Fruit fly (Drosophila melanogaster): Measurements from ENCODE around the gene alphaTub85E.

alphaTub85E gene

DNA sequence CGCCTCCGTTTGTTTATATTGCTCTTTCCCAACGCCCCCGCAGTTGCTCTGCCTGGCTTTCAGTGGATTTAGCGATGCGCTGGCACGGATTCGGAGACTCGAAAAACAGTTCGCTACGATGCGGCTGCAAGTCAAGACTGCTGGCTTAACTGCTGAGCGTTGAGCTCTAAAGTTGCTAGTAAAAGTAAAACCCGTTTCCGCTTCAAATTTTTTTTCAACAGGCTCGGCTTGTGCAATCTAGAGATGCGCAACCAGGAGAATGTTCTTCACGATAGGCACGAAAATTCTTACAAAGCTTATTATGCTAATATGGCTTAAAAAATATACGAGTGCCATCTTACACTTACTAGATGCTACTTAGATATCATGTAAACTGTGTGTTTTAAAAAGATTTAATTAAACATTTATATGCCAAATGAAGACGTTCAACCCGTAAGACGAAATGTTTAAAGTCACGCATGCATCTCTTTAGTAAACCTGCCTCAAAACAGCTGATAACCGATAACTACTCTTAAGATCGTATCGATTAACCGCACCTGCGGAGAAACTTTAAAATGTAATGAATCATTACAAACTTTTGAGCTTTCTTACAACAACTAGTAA, 14.3 kb upstream of the alphaTub85E start, which contains the start of gene CG12948 (continued):
- TF ChIP-seq CG12769 (tag; optimal IDR thresholded peaks at IDR 0.05) (peak; percentile 56), unc-4 (GFP tag; IDR thresholded peaks at IDR 0.05; ENCODE audit: partially characterized antibody) (peak; percentile 94), CG15073 (GFP tag; optimal IDR thresholded peaks at IDR 0.05) (no peak), bcd (GFP tag; optimal IDR thresholded peaks at IDR 0.05) (no peak), pan (optimal IDR thresholded peaks at IDR 0.05) (no peak), pan (GFP tag; optimal IDR thresholded peaks at IDR 0.05 in 1 of 2, IDR thresholded peaks at IDR 0.05 in 1 of 2) (no peak), psq (GFP tag; optimal IDR thresholded peaks at IDR 0.05) (no peak), CG6683 (GFP tag; optimal IDR thresholded peaks at IDR 0.05) (no peak), CG3726 (GFP tag; IDR thresholded peaks at IDR 0.05) (no peak), NfI (GFP tag; optimal IDR thresholded peaks at IDR 0.05) (no peak), HHEX (GFP tag; optimal IDR thresholded peaks at IDR 0.05) (no peak), NK7.1 (GFP tag; optimal IDR thresholded peaks at IDR 0.05) (no peak), CG8089 (GFP tag; optimal IDR thresholded peaks at IDR 0.05) (no peak), CG12104 (GFP tag; optimal IDR thresholded peaks at IDR 0.05) (peak; percentile 4), Myb (GFP tag; optimal IDR thresholded peaks at IDR 0.05) (peak; percentile 7), Opbp (GFP tag; IDR thresholded peaks at IDR 0.05; ENCODE audit: partially characterized antibody) (peak; percentile 76; the same call in 2 of the 3 replicates), odd (GFP tag; optimal IDR thresholded peaks at IDR 0.05) (no peak), CG30431 (GFP tag; optimal IDR thresholded peaks at IDR 0.05) (no peak), CG18619 (GFP tag; optimal IDR thresholded peaks at IDR 0.05) (no peak), CG30020 (tag; optimal IDR thresholded peaks at IDR 0.05) (peak; percentile 40), Bdp1 (GFP tag; optimal IDR thresholded peaks at IDR 0.05) (peak; percentile 23), bsh (GFP tag; optimal IDR thresholded peaks at IDR 0.05) (peak in 1 of 2 experiments; percentile 45), CG13894 (tag; optimal IDR thresholded peaks at IDR 0.05) (no peak), Lpt (GFP tag; optimal IDR thresholded peaks at IDR 0.05) (no peak), CG18599 (GFP tag; optimal IDR thresholded peaks at IDR 0.05) (no peak), hkb (optimal IDR thresholded peaks at IDR 0.05) (no peak), hkb (GFP tag; IDR thresholded peaks at IDR 0.05) (no peak), GATAe (GFP tag; conservative IDR thresholded peaks at IDR 0.05) (no peak), CG9876 (GFP tag; optimal IDR thresholded peaks at IDR 0.05) (no peak), sqz (GFP tag; optimal IDR thresholded peaks at IDR 0.05) (peak; percentile 97), CG2678 (tag; optimal IDR thresholded peaks at IDR 0.05) (no peak), gro (GFP tag; optimal IDR thresholded peaks at IDR 0.05) (peak; percentile 55), HLH3B (GFP tag; IDR thresholded peaks at IDR 0.05) (0 out of 2 replicates have a peak, but pooled peaks have one; percentile 16), CG11456 (GFP tag; IDR thresholded peaks at IDR 0.05) (0 out of 3 replicates have a peak, but pooled peaks have one; percentile 12), chn (GFP tag; optimal IDR thresholded peaks at IDR 0.05) (peak; percentile 21), CG10267 (tag; optimal IDR thresholded peaks at IDR 0.05) (peak; percentile 40), ap (GFP tag; IDR thresholded peaks at IDR 0.05) (no peak), CG18262 (tag; optimal IDR thresholded peaks at IDR 0.05) (peak; percentile 52), CG10209 (GFP tag; optimal IDR thresholded peaks at IDR 0.05) (no peak), CG7963 (GFP tag; IDR thresholded peaks at IDR 0.05; ENCODE audit: partially characterized antibody) (peak; percentile 66; the same call in 2 of the 3 replicates), pum (GFP tag; optimal IDR thresholded peaks at IDR 0.05) (peak; percentile 16), NC2β (GFP tag; optimal IDR thresholded peaks at IDR 0.05) (no peak), Oli (tag; optimal IDR thresholded peaks at IDR 0.05) (no peak), dpn (GFP tag; optimal IDR thresholded peaks at IDR 0.05) (peak; percentile 46 to 52), da (GFP tag; optimal IDR thresholded peaks at IDR 0.05) (no peak), Camta (GFP tag; optimal IDR thresholded peaks at IDR 0.05) (peak; percentile 48), Xrp1 (GFP tag; IDR thresholded peaks at IDR 0.05) (peak; percentile 56), Tbp (GFP tag; optimal IDR thresholded peaks at IDR 0.05) (no peak), CG3163 (GFP tag; optimal IDR thresholded peaks at IDR 0.05) (no peak), ems (GFP tag; optimal IDR thresholded peaks at IDR 0.05) (peak; percentile 11), grn (GFP tag; optimal IDR thresholded peaks at IDR 0.05) (no peak)

Data from whole organism, embryonic.